Worm (Caenorhabditis elegans) whole organism, early embryonic: ENCODE results near the gene F53A2.9.

Source experiments
- B0310.2 ChIP-seq: sonication (generic microtip); optimal IDR thresholded peaks from 2 replicates; lab custom pipeline; 2016; ENCODE audit warnings: mild to moderate bottlenecking, missing genetic modification characterization, missing compliant biosample characterization
- F13C5.2 ChIP-seq: sonication (generic microtip); optimal IDR thresholded peaks from 2 replicates; lab custom pipeline; 2017; ENCODE audit warnings: mild to moderate bottlenecking, missing genetic modification characterization, inconsistent platforms, missing compliant biosample characterization
- aly-1 ChIP-seq: sonication (generic microtip); optimal IDR thresholded peaks from 2 replicates; lab custom pipeline; 2016; ENCODE audit warnings: missing genetic modification characterization, missing compliant biosample characterization
- ama-1 ChIP-seq: fragments of 150-350 bp; optimal IDR thresholded peaks from 2 replicates; lab custom pipeline; 2014
- ceh-13 ChIP-seq: fragments of 200-800 bp; sonication (Bioruptor generic); optimal IDR thresholded peaks from 2 replicates; lab custom pipeline; 2018; ENCODE audit warnings: mild to moderate bottlenecking, missing genetic modification characterization, missing compliant biosample characterization
- ceh-36 ChIP-seq: sonication (generic microtip); optimal IDR thresholded peaks from 2 replicates; lab custom pipeline; 2016; ENCODE audit warnings: missing genetic modification characterization, inconsistent platforms, missing compliant biosample characterization
- ets-7 ChIP-seq: sonication (generic microtip); optimal IDR thresholded peaks from 2 replicates; lab custom pipeline; 2016; ENCODE audit warnings: missing genotype, missing genetic modification characterization, missing compliant biosample characterization
- flt-1 ChIP-seq: fragments of 200-800 bp; sonication (Bioruptor generic); IDR thresholded peaks from 2 replicates; pipeline ENCODE4 v1.3.6; 2022; ENCODE audit warnings: missing genetic modification characterization, missing compliant biosample characterization
- hmbx-1 ChIP-seq: sonication (generic microtip); optimal IDR thresholded peaks from 2 replicates; lab custom pipeline; 2016; ENCODE audit warnings: mild to moderate bottlenecking, missing genetic modification characterization, missing compliant biosample characterization
- hmg-4 ChIP-seq: fragments of 200-800 bp; sonication (Bioruptor generic); optimal IDR thresholded peaks from 2 replicates; lab custom pipeline; 2018; ENCODE audit warnings: mild to moderate bottlenecking, missing genetic modification characterization, missing compliant biosample characterization
- hnd-1 ChIP-seq: sonication (generic microtip); optimal IDR thresholded peaks from 2 replicates; lab custom pipeline; 2016; ENCODE audit warnings: missing genetic modification characterization, missing compliant biosample characterization
- pes-1 ChIP-seq: fragments of 200-800 bp; sonication (Bioruptor generic); IDR thresholded peaks from 2 replicates; pipeline ENCODE4 v1.3.6; 2022; ENCODE audit warnings: missing genetic modification reagents, missing genetic modification characterization, missing compliant biosample characterization
- scrt-1 ChIP-seq: fragments of 200-800 bp; sonication (Bioruptor generic); IDR thresholded peaks from 2 replicates; pipeline ENCODE4 v1.3.6; 2022; ENCODE audit warnings: missing genetic modification characterization, missing compliant biosample characterization
- sea-1 ChIP-seq: fragments of 200-800 bp; sonication (Bioruptor generic); conservative IDR thresholded peaks from 2 replicates; pipeline ENCODE4 v1.3.6; 2022; ENCODE audit warnings: missing genetic modification characterization, missing compliant biosample characterization
- tbx-11 ChIP-seq: fragments of 200-800 bp; sonication (Bioruptor generic); IDR thresholded peaks from 2 replicates; pipeline ENCODE4 v1.3.6; 2022; ENCODE audit warnings: missing genetic modification characterization, missing compliant biosample characterization
- tbx-37 ChIP-seq: fragments of 200-800 bp; sonication (Bioruptor generic); conservative IDR thresholded peaks from 2 replicates; pipeline ENCODE4 v1.3.6; 2022; ENCODE audit warnings: missing genetic modification reagents, missing genetic modification characterization, missing compliant biosample characterization
- tra-4 ChIP-seq: sonication (generic microtip); optimal IDR thresholded peaks from 2 replicates; lab custom pipeline; 2017; ENCODE audit warnings: missing genetic modification characterization, missing compliant biosample characterization

F53A2.9 gene

DNA sequence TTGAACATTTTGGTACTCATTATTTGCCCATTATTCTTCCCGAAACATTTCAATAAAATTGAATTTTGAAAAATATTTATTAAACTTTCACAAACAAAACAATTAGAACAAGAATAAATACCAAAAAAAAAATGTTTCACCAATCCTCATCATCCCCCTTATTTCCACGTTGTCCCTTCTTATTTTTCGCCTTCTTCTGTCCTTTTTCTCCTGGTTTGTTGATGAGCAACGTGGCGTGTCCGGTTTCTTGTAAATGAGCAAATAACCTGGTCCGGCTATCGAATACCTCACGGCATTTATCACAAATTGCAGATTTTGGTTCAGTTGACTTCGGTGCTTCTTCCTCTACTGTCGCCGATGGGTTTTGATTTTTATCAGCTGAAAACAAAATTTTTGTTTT is 31.6 kb upstream of the F53A2.9 start:
- TF ChIP-seq pes-1 (GFP tag; lab: Robert Waterston, UW) (no peak), tbx-11 (GFP tag; lab: Robert Waterston, UW) (no peak), B0310.2 (no peak), ets-7 (no peak), flt-1 (GFP tag; lab: Robert Waterston, UW) (no peak), aly-1 (tag; lab: Kevin White, UChicago) (no peak), ceh-36 (tag; lab: Kevin White, UChicago) (no peak), tbx-37 (no peak), scrt-1 (no peak), hmbx-1 (tag; lab: Kevin White, UChicago) (no peak)

DNA sequence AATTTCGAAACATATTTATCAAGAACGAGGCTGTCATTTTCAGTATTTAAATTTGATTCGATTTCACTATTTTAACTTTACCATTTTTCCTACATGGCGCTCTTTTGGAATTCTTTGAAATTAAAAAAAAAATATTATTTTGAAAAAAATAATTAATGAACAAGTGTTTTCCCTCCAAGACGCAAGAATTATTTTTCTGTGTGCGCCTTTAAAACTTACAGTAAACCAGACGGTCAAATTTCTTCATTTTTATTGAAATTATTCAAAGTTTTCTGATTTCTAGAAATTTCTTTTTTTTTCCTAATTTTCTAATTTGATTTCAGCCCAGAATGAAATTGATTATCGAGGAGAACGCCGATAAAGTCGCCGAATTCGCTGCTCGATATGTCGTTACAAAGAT is 29.9 kb upstream of the F53A2.9 start, which contains the start of gene T03F6.3:
T03F6.3 (plus strand) TSS at position 318 of the 400 bp plus-strand sequence.
- TF ChIP-seq ets-7, result no peak
- no peak for TF ChIP-seq B0310.2
- no peak for TF ChIP-seq flt-1 (GFP tag; lab: Robert Waterston, UW)
- TF ChIP-seq F13C5.2 (tag; lab: Kevin White, UChicago), result no peak
- no peak for TF ChIP-seq ama-1 (lab: Kevin White, UChicago)
- TF ChIP-seq ceh-13 (GFP tag; lab: Kevin White, UChicago), result no peak
- TF ChIP-seq ceh-36 (tag; lab: Kevin White, UChicago), result no peak
- no peak for TF ChIP-seq tra-4

- TF ChIP-seq tra-4, result no peak
- TF ChIP-seq ets-7, result no peak
- no peak for TF ChIP-seq F13C5.2 (tag; lab: Kevin White, UChicago)
- TF ChIP-seq B0310.2, result no peak
- TF ChIP-seq pes-1 (GFP tag; lab: Robert Waterston, UW), result no peak
- no peak for TF ChIP-seq ceh-13 (GFP tag; lab: Kevin White, UChicago)
- no peak for TF ChIP-seq flt-1 (GFP tag; lab: Robert Waterston, UW)
- TF ChIP-seq tbx-37, result no peak
- TF ChIP-seq hmbx-1 (tag; lab: Kevin White, UChicago), result no peak
- no peak for TF ChIP-seq tbx-11 (GFP tag; lab: Robert Waterston, UW)
- TF ChIP-seq hnd-1, result no peak
- no peak for TF ChIP-seq hmg-4 (GFP tag; lab: Kevin White, UChicago)
- no peak for TF ChIP-seq ama-1 (lab: Kevin White, UChicago)
- no peak for TF ChIP-seq scrt-1
Observed at ce11 chrIII:13388621-13389020, 29.5 kb upstream of the F53A2.9 start.

- TF ChIP-seq scrt-1, result no peak
- no peak for TF ChIP-seq sea-1 (GFP tag; lab: Robert Waterston, UW)
- TF ChIP-seq tra-4, result no peak
- TF ChIP-seq tbx-11 (GFP tag; lab: Robert Waterston, UW), result no peak
- no peak for TF ChIP-seq aly-1 (tag; lab: Kevin White, UChicago)
- no peak for TF ChIP-seq ceh-13 (GFP tag; lab: Kevin White, UChicago)
- TF ChIP-seq B0310.2, result no peak
- no peak for TF ChIP-seq ets-7
- TF ChIP-seq F13C5.2 (tag; lab: Kevin White, UChicago), result no peak
- no peak for TF ChIP-seq tbx-37
- no peak for TF ChIP-seq pes-1 (GFP tag; lab: Robert Waterston, UW)
- TF ChIP-seq ceh-36 (tag; lab: Kevin White, UChicago), result no peak
- TF ChIP-seq hnd-1, result no peak
- no peak for TF ChIP-seq hmbx-1 (tag; lab: Kevin White, UChicago)
- TF ChIP-seq ama-1 (lab: Kevin White, UChicago), result no peak
- TF ChIP-seq flt-1 (GFP tag; lab: Robert Waterston, UW), result no peak
- TF ChIP-seq hmg-4 (GFP tag; lab: Kevin White, UChicago), result no peak
Observed at ce11 chrIII:13385850-13386249, 26.7 kb upstream of the F53A2.9 start, which contains the start of gene T03F6.4. Gene T03F6.4 (plus strand): TSS chrIII:13386150.

DNA sequence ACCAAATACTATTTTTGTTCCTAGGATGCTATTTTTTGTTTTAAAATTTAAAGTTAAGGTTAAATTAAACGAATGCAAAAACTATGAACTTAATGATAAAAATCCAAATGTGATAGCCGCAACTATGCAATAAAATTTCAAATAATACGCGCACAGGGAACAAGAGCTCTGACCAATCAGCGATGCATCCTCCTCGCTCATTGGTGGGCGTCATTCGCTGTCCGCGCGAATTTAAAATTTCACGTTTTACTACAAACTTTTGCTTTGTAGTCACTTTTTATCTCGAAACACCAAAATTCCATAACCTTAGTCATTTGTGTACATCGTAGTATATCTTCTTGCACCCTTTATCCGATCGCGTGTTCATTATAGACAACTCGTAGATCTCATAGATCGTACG is 24.0 kb upstream of the F53A2.9 start:
- TF ChIP-seq ceh-36 (tag; lab: Kevin White, UChicago) (no peak), B0310.2 (no peak)

DNA sequence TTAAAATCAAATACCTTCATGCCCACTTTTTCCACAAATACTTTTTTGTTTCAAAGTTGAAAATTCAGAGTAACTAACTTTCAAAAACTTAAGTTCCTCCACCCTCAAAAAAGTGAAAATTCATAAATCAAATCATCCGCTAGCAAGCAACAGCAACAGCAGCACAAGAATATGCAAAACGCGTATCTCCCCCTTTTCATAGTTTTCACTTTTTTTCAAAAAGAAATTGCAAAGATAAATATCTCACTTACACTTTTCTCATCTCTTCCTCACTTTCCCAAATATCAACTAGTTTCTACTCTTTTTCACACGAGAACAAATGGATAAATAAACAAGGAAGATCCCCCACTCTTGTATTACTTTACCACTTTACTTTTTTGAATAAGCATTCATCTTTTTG is 22.5 kb upstream of the F53A2.9 start:
- no peak for TF ChIP-seq sea-1 (GFP tag; lab: Robert Waterston, UW)
- TF ChIP-seq scrt-1, result no peak
- no peak for TF ChIP-seq hmg-4 (GFP tag; lab: Kevin White, UChicago)
- no peak for TF ChIP-seq tra-4
- no peak for TF ChIP-seq flt-1 (GFP tag; lab: Robert Waterston, UW)
- no peak for TF ChIP-seq hmbx-1 (tag; lab: Kevin White, UChicago)
- TF ChIP-seq B0310.2, result no peak
- TF ChIP-seq tbx-11 (GFP tag; lab: Robert Waterston, UW), result no peak
- TF ChIP-seq tbx-37, result no peak
- TF ChIP-seq ceh-36 (tag; lab: Kevin White, UChicago), result no peak

DNA sequence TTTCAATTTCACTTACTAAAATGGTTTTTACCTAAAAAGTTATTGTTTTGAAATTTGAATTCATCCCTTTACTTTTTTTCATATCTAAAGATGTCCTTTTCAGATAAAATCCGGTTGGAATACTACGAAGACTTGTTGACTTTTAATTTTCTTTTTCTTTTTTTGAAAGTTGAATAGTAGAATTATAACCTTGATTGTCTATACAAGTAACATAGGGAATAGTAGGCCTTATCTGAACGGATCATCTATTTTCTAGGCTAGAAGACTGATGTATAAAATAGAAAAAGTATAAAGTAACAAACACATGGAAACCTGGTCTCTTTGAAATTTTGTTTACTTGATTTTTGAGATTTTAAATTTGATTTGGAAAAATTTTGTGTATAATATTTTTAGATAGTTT is 21.7 kb upstream of the F53A2.9 start:
- no peak for TF ChIP-seq sea-1 (GFP tag; lab: Robert Waterston, UW)
- no peak for TF ChIP-seq hmbx-1 (tag; lab: Kevin White, UChicago)
- TF ChIP-seq F13C5.2 (tag; lab: Kevin White, UChicago), result no peak
- no peak for TF ChIP-seq tbx-11 (GFP tag; lab: Robert Waterston, UW)
- TF ChIP-seq aly-1 (tag; lab: Kevin White, UChicago), result no peak
- no peak for TF ChIP-seq ets-7
- TF ChIP-seq B0310.2, result no peak
- no peak for TF ChIP-seq tra-4
- TF ChIP-seq ceh-36 (tag; lab: Kevin White, UChicago), result no peak
- TF ChIP-seq hmg-4 (GFP tag; lab: Kevin White, UChicago), result no peak

- TF ChIP-seq hmg-4 (GFP tag; lab: Kevin White, UChicago) (no peak), tbx-37 (no peak), tra-4 (no peak), flt-1 (GFP tag; lab: Robert Waterston, UW) (no peak), scrt-1 (no peak), F13C5.2 (tag; lab: Kevin White, UChicago) (no peak), pes-1 (GFP tag; lab: Robert Waterston, UW) (no peak), aly-1 (tag; lab: Kevin White, UChicago) (no peak), tbx-11 (GFP tag; lab: Robert Waterston, UW) (no peak), ceh-13 (GFP tag; lab: Kevin White, UChicago) (no peak), hnd-1 (no peak), ets-7 (no peak)
Observed at ce11 chrIII:13380196-13380595, 21.0 kb upstream of the F53A2.9 start, which contains the start of gene T03F6.6. Gene T03F6.6 (minus strand): TSS chrIII:13380296.
